Fruit fly (Drosophila melanogaster) whole organism, wandering third instar larva: Measurements from ENCODE around the gene piwi.

ENCODE experiments used
- Abd-B ChIP-seq: fragments of >200 bp; optimal IDR thresholded peaks from 2 replicates; lab custom pipeline; 2017; ENCODE audit warnings: missing biosample characterization, missing genetic modification characterization
- CG32264 ChIP-seq: fragments of 200-800 bp; sonication (Bioruptor generic); optimal IDR thresholded peaks from 2 replicates; lab custom pipeline; 2016; ENCODE audit warnings: missing biosample characterization, missing genetic modification characterization
- CG9705 ChIP-seq: fragments of 200-800 bp; sonication (Bioruptor generic); optimal IDR thresholded peaks from 2 replicates; lab custom pipeline; 2018; ENCODE audit warnings: missing biosample characterization, mild to moderate bottlenecking, missing genetic modification characterization
- CrebA ChIP-seq: fragments of 200-800 bp; sonication (Bioruptor generic); optimal IDR thresholded peaks from 2 replicates; lab custom pipeline; 2016; ENCODE audit warnings: missing biosample characterization, mild to moderate bottlenecking, missing genetic modification characterization, borderline replicate concordance
- Dfd ChIP-seq: fragments of >200 bp; optimal IDR thresholded peaks from 2 replicates; lab custom pipeline; 2017; ENCODE audit warnings: missing biosample characterization, missing genetic modification characterization
- Dif ChIP-seq: fragments of 200-275, 200-300 bp; sonication (Bioruptor generic); optimal IDR thresholded peaks from 2 replicates; lab custom pipeline; 2018; ENCODE audit warnings: missing biosample characterization, missing genetic modification characterization; ENCODE audit not compliant: partially characterized antibody
- GATAd ChIP-seq: sonication (Bioruptor generic); optimal IDR thresholded peaks from 2 replicates; lab custom pipeline; 2016; ENCODE audit warnings: missing biosample characterization, missing genetic modification characterization
- HLH106 ChIP-seq: fragments of 200-800 bp; optimal IDR thresholded peaks from 3 replicates; lab custom pipeline; 2019; ENCODE audit warnings: missing biosample characterization, mild to moderate bottlenecking, missing genetic modification characterization, moderate library complexity
- Hnf4 ChIP-seq: fragments of 200-800 bp; sonication (Bioruptor generic); optimal IDR thresholded peaks from 2 replicates; lab custom pipeline; 2016; ENCODE audit warnings: missing biosample characterization, mild to moderate bottlenecking, missing genetic modification characterization
- Hr78 ChIP-seq: fragments of >200 bp; optimal IDR thresholded peaks from 2 replicates; lab custom pipeline; 2017; ENCODE audit warnings: missing biosample characterization, missing genetic modification characterization
- Hr83 ChIP-seq: fragments of 200-300 bp; sonication (Bioruptor generic); optimal IDR thresholded peaks from 2 replicates; lab custom pipeline; 2016; ENCODE audit warnings: missing biosample characterization, mild to moderate bottlenecking, missing genetic modification characterization, moderate library complexity; ENCODE audit not compliant: poor library complexity, severe bottlenecking
- Jra ChIP-seq: sonication (Bioruptor generic); optimal IDR thresholded peaks from 2 replicates; lab custom pipeline; 2016; ENCODE audit warnings: missing biosample characterization, missing genetic modification characterization
- Mio ChIP-seq: sonication (Bioruptor generic); optimal IDR thresholded peaks from 2 replicates; lab custom pipeline; 2016; ENCODE audit warnings: missing biosample characterization, missing genetic modification characterization
- Myc ChIP-seq: fragments of >200 bp; optimal IDR thresholded peaks from 2 replicates; lab custom pipeline; 2017
- N ChIP-seq: fragments of >200 bp; optimal IDR thresholded peaks from 2 replicates; lab custom pipeline; 2018; ENCODE audit warnings: missing biosample characterization, missing external identifiers, missing genetic modification characterization
- OdsH ChIP-seq: fragments of 200-800 bp; sonication (Bioruptor generic); optimal IDR thresholded peaks from 2 replicates; lab custom pipeline; 2016; ENCODE audit warnings: missing biosample characterization, mild to moderate bottlenecking, missing genetic modification characterization
- Rel ChIP-seq, 2 experiments: fragments of 200-800 bp; sonication (Bioruptor generic) in 1 of 2; optimal IDR thresholded peaks; 2 replicates in 1 of 2; 3 replicates in 1 of 2; lab custom pipeline; 2016 to 2019; ENCODE audit warnings: mild to moderate bottlenecking in 2 of 2, missing biosample characterization in 2 of 2, missing genetic modification characterization in 2 of 2, moderate library complexity in 1 of 2
- Sp1 ChIP-seq: fragments of 200-800 bp; sonication (Bioruptor generic); optimal IDR thresholded peaks from 3 replicates; lab custom pipeline; 2019; ENCODE audit warnings: missing biosample characterization, mild to moderate bottlenecking, missing genetic modification characterization, moderate library complexity
- Vsx2 ChIP-seq: fragments of 200-300, 225-300 bp; sonication (Bioruptor generic); optimal IDR thresholded peaks from 2 replicates; lab custom pipeline; 2018; ENCODE audit warnings: missing biosample characterization, missing genetic modification characterization; ENCODE audit not compliant: partially characterized antibody
- br ChIP-seq: fragments of 200-800 bp; sonication (Bioruptor generic); optimal IDR thresholded peaks from 2 replicates; lab custom pipeline; 2016; ENCODE audit warnings: missing biosample characterization, missing genetic modification characterization
- brk ChIP-seq: fragments of 200-800 bp; sonication (Bioruptor generic); optimal IDR thresholded peaks from 2 replicates; lab custom pipeline; 2016; ENCODE audit warnings: missing biosample characterization, mild to moderate bottlenecking, missing genetic modification characterization
- dl ChIP-seq, 2 experiments: fragments of 175-275, 200-275 bp in 1 of 2; fragments of 200-275 bp in 1 of 2; sonication (Bioruptor generic); optimal IDR thresholded peaks; lab custom pipeline; 2018; ENCODE audit warnings: mild to moderate bottlenecking in 2 of 2, missing biosample characterization in 2 of 2, missing genetic modification characterization in 2 of 2, moderate library complexity in 2 of 2; ENCODE audit not compliant: partially characterized antibody in 2 of 2, insufficient read depth in 1 of 2
- dmrt93B ChIP-seq: fragments of 200-800 bp; sonication (Bioruptor generic); optimal IDR thresholded peaks from 2 replicates; lab custom pipeline; 2018; ENCODE audit warnings: missing biosample characterization, mild to moderate bottlenecking, missing genetic modification characterization
- dsf ChIP-seq: sonication (Bioruptor generic); optimal IDR thresholded peaks from 2 replicates; lab custom pipeline; 2016; ENCODE audit warnings: missing biosample characterization, missing genetic modification characterization, borderline replicate concordance
- ey ChIP-seq: fragments of 200-800 bp; sonication (Bioruptor generic); optimal IDR thresholded peaks from 2 replicates; lab custom pipeline; 2016; ENCODE audit warnings: missing biosample characterization, missing genetic modification characterization
- foxo ChIP-seq, 2 experiments: fragments of 200-800 bp; sonication (Bioruptor generic); optimal IDR thresholded peaks; 2 replicates in 1 of 2; 3 replicates in 1 of 2; lab custom pipeline; 2016 to 2017; ENCODE audit warnings: missing biosample characterization in 2 of 2, missing genetic modification characterization in 2 of 2
- fru ChIP-seq: fragments of 200-800 bp; sonication (Bioruptor generic); optimal IDR thresholded peaks from 3 replicates; lab custom pipeline; 2016; ENCODE audit warnings: missing biosample characterization, mild to moderate bottlenecking, missing genetic modification characterization
- h ChIP-seq: fragments of 200-800 bp; sonication (Bioruptor generic); optimal IDR thresholded peaks from 3 replicates; lab custom pipeline; 2016; ENCODE audit warnings: missing biosample characterization, mild to moderate bottlenecking, missing genetic modification characterization
- jim ChIP-seq: fragments of 175-275, 200-325 bp; sonication (Bioruptor generic); optimal IDR thresholded peaks from 2 replicates; lab custom pipeline; 2016; ENCODE audit warnings: missing biosample characterization, mild to moderate bottlenecking, missing genetic modification characterization
- lola ChIP-seq: fragments of >200 bp; optimal IDR thresholded peaks from 2 replicates; lab custom pipeline; 2017; ENCODE audit warnings: missing biosample characterization, missing genetic modification characterization
- pan ChIP-seq: fragments of >200 bp; optimal IDR thresholded peaks from 2 replicates; lab custom pipeline; 2017
- psq ChIP-seq: fragments of 200-800 bp; sonication (Bioruptor generic); optimal IDR thresholded peaks from 3 replicates; lab custom pipeline; 2017; ENCODE audit warnings: missing biosample characterization, mild to moderate bottlenecking, missing genetic modification characterization, moderate library complexity
- rgr ChIP-seq: fragments of 200-800 bp; sonication (Bioruptor generic); optimal IDR thresholded peaks from 3 replicates; lab custom pipeline; 2016; ENCODE audit warnings: missing biosample characterization, mild to moderate bottlenecking, missing genetic modification characterization
- sage ChIP-seq: fragments of 200-800 bp; sonication (Bioruptor generic); optimal IDR thresholded peaks from 2 replicates; lab custom pipeline; 2016; ENCODE audit warnings: missing biosample characterization, mild to moderate bottlenecking, missing genetic modification characterization
- sv ChIP-seq: fragments of 200-800 bp; sonication (Bioruptor generic); optimal IDR thresholded peaks from 3 replicates; lab custom pipeline; 2016; ENCODE audit warnings: missing biosample characterization, missing genetic modification characterization
- tai ChIP-seq: sonication (Bioruptor generic); optimal IDR thresholded peaks from 2 replicates; lab custom pipeline; 2016; ENCODE audit warnings: missing biosample characterization, missing genetic modification characterization
- usp ChIP-seq: fragments of >200 bp; optimal IDR thresholded peaks from 2 replicates; lab custom pipeline; 2017; ENCODE audit warnings: missing biosample characterization, missing genetic modification characterization
- woc ChIP-seq: sonication (Bioruptor generic); optimal IDR thresholded peaks from 2 replicates; lab custom pipeline; 2016; ENCODE audit warnings: missing biosample characterization, mild to moderate bottlenecking, missing genetic modification characterization

The piwi gene

DNA sequence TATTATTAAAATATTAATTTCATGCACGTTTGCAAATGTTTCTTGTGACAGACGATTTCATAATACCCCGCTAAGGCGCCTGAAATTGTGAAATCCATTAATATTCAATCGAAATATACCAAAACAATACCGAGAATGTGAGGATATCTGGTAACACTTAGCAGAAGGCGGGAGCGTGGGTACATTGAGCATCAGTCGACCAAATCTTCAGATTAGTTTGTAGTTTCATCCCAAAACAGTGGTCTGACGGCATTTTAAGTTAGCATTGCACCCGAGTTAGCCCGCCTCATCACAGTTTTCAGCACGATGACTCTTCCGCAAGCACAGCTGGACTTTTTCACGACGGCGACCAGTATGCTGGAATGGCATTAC lies 17.4 kb upstream of the piwi start, which contains the start of gene Nup154:
Gene Nup154, plus strand, starts transcription at position 147 of the 372 bp plus-strand sequence.
- no peak for TF ChIP-seq usp (GFP tag; lab: Kevin White, UChicago)

DNA sequence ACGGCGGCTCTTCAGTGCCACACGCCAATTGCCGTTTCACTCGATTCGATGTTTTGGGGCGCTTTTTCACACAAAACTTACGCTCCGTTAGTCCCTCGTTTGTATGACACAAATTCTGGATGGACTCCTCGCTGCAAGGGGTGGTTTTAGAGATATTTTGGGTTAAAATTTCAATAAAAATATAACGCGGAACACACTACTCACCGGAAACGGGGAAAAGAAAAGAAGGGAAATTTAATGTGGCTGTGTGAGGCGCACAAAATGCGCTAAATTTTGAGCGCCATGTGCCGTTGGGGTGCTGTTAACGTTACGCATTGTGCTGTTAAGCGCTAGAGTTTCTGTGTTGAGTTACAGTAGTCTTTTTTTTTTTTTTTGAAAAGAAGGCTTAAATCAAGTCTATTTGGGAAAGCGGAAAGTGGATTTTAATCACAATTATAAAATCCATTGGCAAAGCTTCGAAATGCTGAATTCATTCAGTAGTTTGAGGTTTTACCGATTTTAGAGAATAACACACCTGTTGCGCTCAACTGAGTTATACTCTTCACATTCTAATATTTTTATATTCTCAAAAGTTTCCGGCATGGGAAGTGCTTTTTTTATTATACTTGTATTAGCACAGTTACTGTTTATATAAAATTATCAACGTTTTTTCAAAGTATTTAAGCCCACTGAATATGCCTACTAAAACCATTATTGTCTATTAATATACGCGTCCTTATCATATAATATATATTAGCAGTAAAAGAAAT lies 16.9 kb upstream of the piwi start, which contains the start of gene RpL9:
Gene RpL9, minus strand, starts transcription at position 265 of the 749 bp plus-strand sequence.
- no peak for TF ChIP-seq GATAd
- no peak for TF ChIP-seq Vsx2 (GFP tag; lab: Kevin White, UChicago)
- TF ChIP-seq fru, result no peak
- TF ChIP-seq Jra, result peak; percentile 19
- TF ChIP-seq N, result no peak
- TF ChIP-seq tai (GFP tag; lab: Kevin White, UChicago), result no peak
- no peak for TF ChIP-seq Mio
- no peak for TF ChIP-seq usp (GFP tag; lab: Kevin White, UChicago)
- TF ChIP-seq lola (GFP tag; lab: Kevin White, UChicago), result no peak
- peak; percentile 22 for TF ChIP-seq Hnf4 (GFP tag; lab: Kevin White, UChicago)
- TF ChIP-seq CG9705, result peak; percentile 52
- no peak for TF ChIP-seq sv (GFP tag; lab: Kevin White, UChicago)
- TF ChIP-seq foxo (GFP tag; optimal IDR thresholded peaks at IDR 0.05; lab: Kevin White, UChicago), result no peak
- no peak for TF ChIP-seq Hr78
- no peak for TF ChIP-seq dl (GFP tag; optimal IDR thresholded peaks at IDR 0.05; lab: Kevin White, UChicago; ENCODE audit: insufficient read depth in 1 of 2, partially characterized antibody in 2 of 2)
- no peak for TF ChIP-seq brk (GFP tag; lab: Kevin White, UChicago)
- TF ChIP-seq Abd-B (GFP tag; lab: Kevin White, UChicago), result no peak
- no peak for TF ChIP-seq CrebA (GFP tag; lab: Kevin White, UChicago)
- peak; percentile 59 for TF ChIP-seq Myc (lab: Kevin White, UChicago)
- TF ChIP-seq ey (GFP tag; lab: Kevin White, UChicago), result peak; percentile 4
- TF ChIP-seq rgr (GFP tag; lab: Kevin White, UChicago), result no peak
- no peak for TF ChIP-seq pan (lab: Kevin White, UChicago)
- no peak for TF ChIP-seq sage (GFP tag; lab: Kevin White, UChicago)
- TF ChIP-seq Sp1 (GFP tag; lab: Kevin White, UChicago), result peak; percentile 80
- peak; percentile 62 for TF ChIP-seq h
- TF ChIP-seq dmrt93B (GFP tag; lab: Kevin White, UChicago), result peak; percentile 60
- TF ChIP-seq Dfd (GFP tag; lab: Kevin White, UChicago), result no peak
- no peak for TF ChIP-seq Rel (GFP tag; optimal IDR thresholded peaks at IDR 0.05; lab: Kevin White, UChicago)
- TF ChIP-seq Rel (tag; optimal IDR thresholded peaks at IDR 0.05; lab: Kevin White, UChicago), result no peak
- no peak for TF ChIP-seq HLH106 (tag; lab: Kevin White, UChicago)
- TF ChIP-seq jim (GFP tag; lab: Kevin White, UChicago), result no peak
- TF ChIP-seq OdsH, result peak; percentile 46
- TF ChIP-seq psq (GFP tag; lab: Kevin White, UChicago), result peak; percentile 32
- peak; percentile 61 for TF ChIP-seq br (GFP tag; lab: Kevin White, UChicago)
- no peak for TF ChIP-seq CG32264 (GFP tag; lab: Kevin White, UChicago)
- no peak for TF ChIP-seq woc (GFP tag; lab: Kevin White, UChicago)
- no peak for TF ChIP-seq Dif (GFP tag; lab: Kevin White, UChicago)
- no peak for TF ChIP-seq dsf (GFP tag; lab: Kevin White, UChicago)
- TF ChIP-seq Hr83 (GFP tag; lab: Kevin White, UChicago), result peak; percentile 87
- TF ChIP-seq, all 38 proteins: peak for 12
